Worm (Caenorhabditis elegans) whole organism, L3 larva: Measurements from ENCODE around the gene Y54H5A.2.

Experiments used
- fkh-10 ChIP-seq: sonication (generic microtip); optimal IDR thresholded peaks from 2 replicates; lab custom pipeline; 2017; ENCODE audit warnings: missing biosample characterization, missing genetic modification reagents, missing genetic modification characterization
- lin-39 ChIP-seq: fragments of 150-350 bp; optimal IDR thresholded peaks from 2 replicates; lab custom pipeline; 2018; ENCODE audit warnings: missing biosample characterization, missing genetic modification reagents, missing genetic modification characterization
- nhr-11 ChIP-seq: fragments of 150-350 bp; optimal IDR thresholded peaks from 2 replicates; lab custom pipeline; 2014; ENCODE audit warnings: missing biosample characterization, missing genetic modification characterization
- nhr-12 ChIP-seq: fragments of 150-350 bp; optimal IDR thresholded peaks from 2 replicates; lab custom pipeline; 2014; ENCODE audit warnings: missing biosample characterization, missing genetic modification characterization
- snpc-4 ChIP-seq: fragments of 150-350 bp; optimal IDR thresholded peaks from 2 replicates; lab custom pipeline; 2014; ENCODE audit warnings: missing biosample characterization, missing genetic modification characterization
- ztf-11 ChIP-seq: fragments of 150-350 bp; optimal IDR thresholded peaks from 2 replicates; lab custom pipeline; 2014; ENCODE audit warnings: missing biosample characterization, missing genetic modification characterization

DNA sequence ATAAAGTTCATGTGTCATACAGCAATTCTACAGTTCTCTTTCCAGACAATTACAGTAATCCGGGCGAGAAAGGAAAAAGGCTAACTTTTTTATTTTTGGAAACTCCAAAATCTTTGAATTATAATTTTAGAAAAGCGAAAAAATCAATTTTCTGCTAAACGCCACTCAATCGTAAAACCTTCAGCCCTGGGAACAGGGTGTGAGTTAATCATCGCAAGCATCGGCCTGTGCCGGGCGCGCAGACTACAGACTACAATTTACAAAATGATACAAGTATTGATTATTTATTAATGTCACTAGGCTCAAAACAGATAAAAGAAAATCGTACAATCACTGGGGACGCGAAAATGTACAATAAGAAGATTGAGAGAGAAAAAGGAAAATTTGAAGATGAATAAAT is 18.7 kb downstream of the Y54H5A.2 start:
- no peak for TF ChIP-seq ztf-11 (tag; lab: Kevin White, UChicago)
- TF ChIP-seq snpc-4 (tag; lab: Kevin White, UChicago), result no peak
- no peak for TF ChIP-seq fkh-10 (GFP tag; lab: Kevin White, UChicago)
- TF ChIP-seq nhr-11 (tag; lab: Kevin White, UChicago), result no peak
- TF ChIP-seq nhr-12, result no peak
- no peak for TF ChIP-seq lin-39 (tag; lab: Kevin White, UChicago)
